Worm (Caenorhabditis elegans) whole organism, L2 larva: ENCODE data around the gene duo-1.
A peak's percentile ranks its signal among the peaks of the same experiment; 100 is the strongest.

Experiments used
- C34F6.9 ChIP-seq: fragments of 150-350 bp; optimal IDR thresholded peaks from 2 replicates; lab custom pipeline; 2014; ENCODE audit warnings: missing biosample characterization, missing genetic modification characterization
- F13H6.1 ChIP-seq: sonication (generic microtip); optimal IDR thresholded peaks from 2 replicates; lab custom pipeline; 2016; ENCODE audit warnings: missing genetic modification characterization, missing compliant biosample characterization
- Y55F3AM.14 ChIP-seq: fragments of 200-800 bp; sonication (Bioruptor generic); optimal IDR thresholded peaks from 2 replicates; lab custom pipeline; 2018; ENCODE audit warnings: mild to moderate bottlenecking, missing genetic modification characterization, missing compliant biosample characterization
- ZK546.5 ChIP-seq: sonication (generic microtip); optimal IDR thresholded peaks from 2 replicates; lab custom pipeline; 2017; ENCODE audit warnings: missing biosample characterization, missing genetic modification characterization
- alr-1 ChIP-seq: fragments of 150-350 bp; optimal IDR thresholded peaks from 2 replicates; lab custom pipeline; 2014; ENCODE audit warnings: missing biosample characterization, missing genetic modification characterization
- ama-1 ChIP-seq: fragments of 150-350 bp; optimal IDR thresholded peaks from 2 replicates; lab custom pipeline; 2018; ENCODE audit warnings: inconsistent platforms
- blmp-1 ChIP-seq: sonication (generic microtip); optimal IDR thresholded peaks from 2 replicates; lab custom pipeline; 2017; ENCODE audit warnings: missing genetic modification characterization, mild to moderate bottlenecking, missing compliant biosample characterization, antibody characterized with exemption, moderate library complexity; ENCODE audit not compliant: insufficient read depth
- ceh-16 ChIP-seq: fragments of 150-350 bp; optimal IDR thresholded peaks from 2 replicates; lab custom pipeline; 2014; ENCODE audit warnings: missing biosample characterization, missing genetic modification characterization
- ceh-82 ChIP-seq: fragments of 150-350 bp; optimal IDR thresholded peaks from 2 replicates; lab custom pipeline; 2014; ENCODE audit warnings: missing biosample characterization, missing genetic modification characterization
- crh-2 ChIP-seq: sonication (generic microtip); optimal IDR thresholded peaks from 2 replicates; lab custom pipeline; 2017; ENCODE audit warnings: missing biosample characterization, missing genetic modification characterization
- egl-27 ChIP-seq: sonication (generic microtip); optimal IDR thresholded peaks from 3 replicates; lab custom pipeline; 2017; ENCODE audit warnings: missing biosample characterization, missing genetic modification reagents, missing genetic modification characterization
- fos-1 ChIP-seq: fragments of 150-350 bp; optimal IDR thresholded peaks from 2 replicates; lab custom pipeline; 2014; ENCODE audit warnings: missing biosample characterization, missing genetic modification characterization
- gmeb-1 ChIP-seq: fragments of 150-350 bp; optimal IDR thresholded peaks from 2 replicates; lab custom pipeline; 2014; ENCODE audit warnings: missing biosample characterization, missing genetic modification characterization
- lin-11 ChIP-seq: fragments of 150-350 bp; sonication (generic microtip); optimal IDR thresholded peaks from 2 replicates; lab custom pipeline; 2014; ENCODE audit warnings: missing biosample characterization, missing genetic modification characterization, inconsistent platforms, mixed read lengths
- lin-13 ChIP-seq: fragments of 150-350 bp; optimal IDR thresholded peaks from 2 replicates; lab custom pipeline; 2014; ENCODE audit warnings: missing biosample characterization, missing genetic modification reagents, missing genetic modification characterization
- lin-39 ChIP-seq: fragments of 150-350 bp; optimal IDR thresholded peaks from 2 replicates; lab custom pipeline; 2014; ENCODE audit warnings: missing biosample characterization, missing genetic modification reagents, missing genetic modification characterization
- lsy-2 ChIP-seq, 2 experiments: fragments of 150-350 bp in 1 of 2; sonication (generic microtip) in 1 of 2; optimal IDR thresholded peaks; 2 replicates each; lab custom pipeline; 2014 to 2017; ENCODE audit warnings: missing biosample characterization in 2 of 2, missing genetic modification characterization in 2 of 2
- mab-5 ChIP-seq: fragments of 150-350 bp; optimal IDR thresholded peaks from 2 replicates; lab custom pipeline; 2014; ENCODE audit warnings: missing biosample characterization, missing genetic modification characterization
- mbf-1 ChIP-seq: sonication (generic microtip); optimal IDR thresholded peaks from 2 replicates; lab custom pipeline; 2017; ENCODE audit warnings: missing biosample characterization, missing genetic modification characterization
- mdl-1 ChIP-seq, 2 experiments: fragments of 150-350 bp in 1 of 2; sonication (generic microtip) in 1 of 2; optimal IDR thresholded peaks; 2 replicates each; lab custom pipeline; 2017; ENCODE audit warnings: missing biosample characterization in 2 of 2, missing genetic modification characterization in 2 of 2
- nhr-11 ChIP-seq: fragments of 150-350 bp; optimal IDR thresholded peaks from 2 replicates; lab custom pipeline; 2014; ENCODE audit warnings: missing biosample characterization, missing genetic modification characterization
- nhr-129 ChIP-seq: fragments of 150-350 bp; optimal IDR thresholded peaks from 2 replicates; lab custom pipeline; 2014; ENCODE audit warnings: missing biosample characterization, missing genetic modification characterization
- nhr-21 ChIP-seq: fragments of 150-350 bp; optimal IDR thresholded peaks from 2 replicates; lab custom pipeline; 2014; ENCODE audit warnings: missing biosample characterization, missing genetic modification characterization
- nhr-237 ChIP-seq: fragments of 150-350 bp; optimal IDR thresholded peaks from 2 replicates; lab custom pipeline; 2014; ENCODE audit warnings: missing biosample characterization, missing genetic modification characterization
- nhr-25 ChIP-seq: fragments of 150-350 bp; sonication (generic microtip); optimal IDR thresholded peaks from 3 replicates; lab custom pipeline; 2014; ENCODE audit warnings: missing biosample characterization, missing genetic modification characterization
- nhr-6 ChIP-seq: fragments of 150-350 bp; optimal IDR thresholded peaks from 2 replicates; lab custom pipeline; 2014; ENCODE audit warnings: missing biosample characterization, missing genetic modification characterization
- nhr-77 ChIP-seq: fragments of 150-350 bp; optimal IDR thresholded peaks from 2 replicates; lab custom pipeline; 2014; ENCODE audit warnings: missing biosample characterization, missing genetic modification characterization
- peb-1 ChIP-seq: fragments of 150-350 bp; optimal IDR thresholded peaks from 2 replicates; lab custom pipeline; 2014; ENCODE audit warnings: missing biosample characterization, missing genetic modification characterization
- sem-4 ChIP-seq: fragments of 150-350 bp; optimal IDR thresholded peaks from 2 replicates; lab custom pipeline; 2014; ENCODE audit warnings: missing biosample characterization, missing genetic modification reagents, missing genetic modification characterization
- skn-1 ChIP-seq: sonication (generic microtip); optimal IDR thresholded peaks from 2 replicates; lab custom pipeline; 2017; ENCODE audit warnings: missing biosample characterization, missing genetic modification characterization
- sma-3 ChIP-seq: sonication (generic microtip); optimal IDR thresholded peaks from 2 replicates; lab custom pipeline; 2016; ENCODE audit warnings: missing genetic modification reagents, missing genetic modification characterization, missing compliant biosample characterization
- sma-9 ChIP-seq, 2 experiments: fragments of 150-350 bp in 1 of 2; sonication (generic microtip) in 1 of 2; optimal IDR thresholded peaks; 2 replicates each; lab custom pipeline; 2014 to 2016; ENCODE audit warnings: missing genetic modification characterization in 2 of 2, mild to moderate bottlenecking in 1 of 2, missing biosample characterization in 1 of 2, missing compliant biosample characterization in 1 of 2, missing genetic modification reagents in 1 of 2, moderate library complexity in 1 of 2
- snpc-4 ChIP-seq: fragments of 150-350 bp; optimal IDR thresholded peaks from 2 replicates; lab custom pipeline; 2014; ENCODE audit warnings: missing biosample characterization, missing genetic modification characterization
- unc-39 ChIP-seq: fragments of 150-350 bp; optimal IDR thresholded peaks from 2 replicates; lab custom pipeline; 2014; ENCODE audit warnings: missing biosample characterization, missing genetic modification characterization
- unc-55 ChIP-seq: fragments of 150-350 bp; sonication (generic microtip); optimal IDR thresholded peaks from 3 replicates; lab custom pipeline; 2014; ENCODE audit warnings: missing biosample characterization, missing genetic modification reagents, missing genetic modification characterization
- unc-62 ChIP-seq: fragments of 150-350 bp; optimal IDR thresholded peaks from 2 replicates; lab custom pipeline; 2014; ENCODE audit warnings: missing biosample characterization, missing genetic modification reagents, missing genetic modification characterization
- zag-1 ChIP-seq: fragments of 150-350 bp; optimal IDR thresholded peaks from 2 replicates; lab custom pipeline; 2014; ENCODE audit warnings: missing biosample characterization, missing genetic modification characterization
- ztf-1 ChIP-seq: fragments of 200-800 bp; sonication (Bioruptor generic); conservative IDR thresholded peaks from 2 replicates; pipeline ENCODE4 v1.3.6; 2022; ENCODE audit warnings: missing genetic modification characterization, missing compliant biosample characterization
- ztf-4 ChIP-seq: fragments of 150-350 bp; optimal IDR thresholded peaks from 2 replicates; lab custom pipeline; 2014; ENCODE audit warnings: missing biosample characterization, missing genetic modification characterization

duo-1 gene

ce11 chrV:11531100-11531499, 23.3 kb upstream of the duo-1 start (continued):
- TF ChIP-seq C34F6.9 (tag; lab: Kevin White, UChicago) (peak; percentile 24), ztf-4 (peak; percentile 16), ceh-82 (tag; lab: Kevin White, UChicago) (no peak), zag-1 (tag; lab: Kevin White, UChicago) (no peak), ZK546.5 (tag; lab: Kevin White, UChicago) (no peak), lin-39 (tag; lab: Kevin White, UChicago) (no peak), unc-62 (GFP tag; lab: Kevin White, UChicago) (no peak), gmeb-1 (no peak), skn-1 (tag; lab: Kevin White, UChicago) (no peak), crh-2 (tag; lab: Kevin White, UChicago) (peak; percentile 53), ama-1 (lab: Kevin White, UChicago) (no peak), snpc-4 (tag; lab: Kevin White, UChicago) (peak; percentile 16), sma-3 (GFP tag; lab: Kevin White, UChicago) (peak; percentile 82), sem-4 (tag; lab: Kevin White, UChicago) (no peak), unc-39 (tag; lab: Kevin White, UChicago) (no peak), fos-1 (peak; percentile 18), nhr-6 (peak; percentile 73), mdl-1 (tag; optimal IDR thresholded peaks at IDR 0.05; lab: Kevin White, UChicago) (no peak), lin-11 (no peak)

- TF ChIP-seq unc-55, result no peak
- TF ChIP-seq alr-1, result no peak
- TF ChIP-seq nhr-25, result peak; percentile 95
- peak; percentile 65 for TF ChIP-seq C34F6.9 (tag; lab: Kevin White, UChicago)
- no peak for TF ChIP-seq ama-1 (lab: Kevin White, UChicago)
- peak; percentile 55 for TF ChIP-seq gmeb-1
- TF ChIP-seq mab-5 (tag; lab: Kevin White, UChicago), result peak; percentile 19
- TF ChIP-seq ceh-16 (tag; lab: Kevin White, UChicago), result no peak
- peak; percentile 82 for TF ChIP-seq sem-4 (tag; lab: Kevin White, UChicago)
- TF ChIP-seq lsy-2 (tag; optimal IDR thresholded peaks at IDR 0.05; lab: Kevin White, UChicago), result peak; percentile 13 to 80
- peak; percentile 96 for TF ChIP-seq F13H6.1
- TF ChIP-seq lin-39 (tag; lab: Kevin White, UChicago), result no peak
- peak; percentile 90 for TF ChIP-seq nhr-129 (tag; lab: Kevin White, UChicago)
- peak; percentile 97 for TF ChIP-seq sma-9 (GFP tag; optimal IDR thresholded peaks at IDR 0.05; lab: Kevin White, UChicago)
- no peak for TF ChIP-seq sma-9 (tag; optimal IDR thresholded peaks at IDR 0.05; lab: Kevin White, UChicago)
- TF ChIP-seq mdl-1 (tag; optimal IDR thresholded peaks at IDR 0.05; lab: Kevin White, UChicago), result peak; percentile 46 to 83
- TF ChIP-seq ztf-4, result peak; percentile 38
- TF ChIP-seq peb-1, result no peak
- TF ChIP-seq unc-39 (tag; lab: Kevin White, UChicago), result no peak
- peak; percentile 73 for TF ChIP-seq nhr-6
- TF ChIP-seq nhr-21, result peak; percentile 77
- no peak for TF ChIP-seq nhr-77
- TF ChIP-seq egl-27 (tag; lab: Kevin White, UChicago), result peak; percentile 77
- peak; percentile 91 for TF ChIP-seq sma-3 (GFP tag; lab: Kevin White, UChicago)
- TF ChIP-seq fos-1, result peak; percentile 94
- peak; percentile 96 for TF ChIP-seq blmp-1 (tag; lab: Kevin White, UChicago)
- TF ChIP-seq Y55F3AM.14 (GFP tag; lab: Kevin White, UChicago), result peak; percentile 73
- no peak for TF ChIP-seq nhr-11 (tag; lab: Kevin White, UChicago)
- peak; percentile 80 for TF ChIP-seq crh-2 (tag; lab: Kevin White, UChicago)
- TF ChIP-seq nhr-237 (tag; lab: Kevin White, UChicago), result no peak
- TF ChIP-seq mbf-1 (tag; lab: Kevin White, UChicago), result no peak
- TF ChIP-seq lin-13 (GFP tag; lab: Kevin White, UChicago), result peak; percentile 76
- no peak for TF ChIP-seq snpc-4 (tag; lab: Kevin White, UChicago)
- TF ChIP-seq ztf-1, result no peak
These were observed 22.4 kb upstream of the duo-1 start for ce11 chrV:11531831-11532534.

DNA sequence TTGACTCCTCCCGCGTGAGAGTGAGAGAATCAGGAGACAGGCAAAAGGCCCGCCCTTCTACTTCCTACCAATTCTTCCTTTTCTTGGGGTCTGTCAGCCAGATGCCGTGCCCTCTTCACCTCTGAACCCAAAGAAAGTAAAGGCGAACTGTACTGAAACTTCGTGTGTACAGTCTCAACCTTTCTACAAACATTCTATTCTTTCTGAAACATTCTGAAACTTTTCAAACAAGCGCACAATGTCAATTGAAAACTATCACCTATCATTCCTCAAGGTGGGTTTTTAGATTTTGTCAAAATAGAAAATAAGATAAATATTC, 21.9 kb upstream of the duo-1 start:
- no peak for TF ChIP-seq snpc-4 (tag; lab: Kevin White, UChicago)
- peak; percentile 63 for TF ChIP-seq ama-1 (lab: Kevin White, UChicago)
